Fruit fly (Drosophila melanogaster) whole organism, adult: ENCODE data around the gene CG13856.

Source experiments
- Clk ChIP-seq: fragments of 200-800 bp; sonication (Bioruptor generic); optimal IDR thresholded peaks from 2 replicates; lab custom pipeline; 2017; ENCODE audit warnings: missing biosample characterization, missing genetic modification characterization
- kay ChIP-seq: fragments of 200-800 bp; sonication (Bioruptor generic); peaks from one replicate; lab custom pipeline; 2016; ENCODE audit warnings: missing biosample characterization, missing genetic modification characterization, borderline replicate concordance

DNA sequence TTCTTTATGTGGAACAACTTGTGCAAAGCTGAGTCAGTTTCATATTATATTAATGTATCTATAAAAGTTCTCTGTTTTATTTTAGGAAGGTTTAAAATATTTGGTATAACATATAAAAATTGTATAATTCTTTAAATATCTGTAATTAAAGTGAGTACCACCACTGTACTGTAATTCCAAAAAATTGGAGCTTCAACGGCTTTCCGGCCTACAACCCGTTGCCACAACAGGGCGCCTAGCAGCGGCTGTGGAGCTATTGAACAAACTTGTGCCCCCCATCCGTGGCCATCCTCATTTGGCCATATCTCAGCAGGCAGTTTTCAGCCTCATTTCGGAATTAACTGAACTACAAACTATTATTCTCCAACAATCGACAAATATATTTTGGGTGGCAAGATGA lies 3.2 kb downstream of the CG13856 start, which contains the start of gene CG13855:
- TF ChIP-seq Clk (GFP tag; lab: Kevin White, UChicago) (no peak), kay (GFP tag; lab: Kevin White, UChicago) (no peak)
